Worm (Caenorhabditis elegans): Measurements from ENCODE around the gene Y67D8A.2.

The Y67D8A.2 gene

DNA sequence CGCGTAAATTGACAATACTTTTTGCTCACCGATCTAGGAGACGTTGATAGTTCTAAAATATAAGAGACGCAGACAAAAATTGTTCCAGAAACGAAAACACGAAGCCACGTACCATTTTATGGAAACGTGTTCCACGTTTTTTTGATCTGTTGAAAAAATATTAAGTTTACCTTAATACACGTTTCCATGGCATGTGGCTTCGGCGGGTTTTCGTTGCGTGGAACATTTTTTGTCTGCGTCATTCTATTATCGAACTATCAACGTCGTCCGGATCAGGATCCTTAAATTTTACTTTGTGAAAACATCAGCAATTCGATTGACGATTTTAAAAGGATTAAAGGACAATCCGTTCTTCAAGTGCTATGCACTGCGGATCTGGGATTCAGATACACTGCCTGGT lies 43.4 kb downstream of the Y67D8A.2 start, which contains the start of gene T26C12.2:
T26C12.2 (minus strand) TSS at position 101 of the 400 bp plus-strand sequence.
- TF ChIP-seq nfya-2 (GFP tag; IDR thresholded peaks at IDR 0.05) (no peak), mes-4 (tag; optimal IDR thresholded peaks at IDR 0.05) (no peak), tbx-9 (tag; optimal IDR thresholded peaks at IDR 0.05; ENCODE audit: borderline replicate concordance) (no peak)

DNA sequence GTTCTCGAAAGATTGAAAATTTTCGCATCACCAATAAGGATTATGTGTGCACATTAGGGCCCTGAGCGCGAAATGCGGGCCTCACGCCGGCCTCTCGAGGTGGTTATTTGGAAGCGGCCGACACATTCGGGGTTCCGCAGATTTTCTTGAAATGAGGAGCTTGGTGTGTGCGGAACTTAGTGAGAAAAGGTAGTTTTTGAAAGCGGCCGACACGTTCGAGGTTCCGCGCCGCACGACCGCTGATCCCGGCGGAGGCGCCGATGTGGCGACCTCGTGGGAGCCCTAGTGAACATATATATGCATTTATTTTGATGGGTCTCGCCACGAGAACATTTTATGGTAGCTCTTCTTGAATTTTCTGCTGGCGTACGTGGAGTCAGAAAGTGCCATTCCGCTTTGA lies 44.6 kb downstream of the Y67D8A.2 start:
- TF ChIP-seq Y53G8AR.9 (GFP tag; conservative IDR thresholded peaks at IDR 0.05) (no peak), zfh-2 (GFP tag; conservative IDR thresholded peaks at IDR 0.05) (peak; percentile 64), nhr-27 (tag; optimal IDR thresholded peaks at IDR 0.05) (no peak), him-1 (tag; optimal IDR thresholded peaks at IDR 0.05) (no peak), snpc-4 (GFP tag; optimal IDR thresholded peaks at IDR 0.05) (no peak), snpc-4 (tag; optimal IDR thresholded peaks at IDR 0.05) (peak in 3 of 4 experiments; percentile 25 to 79 (median 30)), mcd-1 (GFP tag; IDR thresholded peaks at IDR 0.05) (no peak)

ce11 chrIV:3267581-3267980 lies 45.3 kb downstream of the Y67D8A.2 start, which contains the start of gene clec-173:
Gene clec-173 (minus strand): TSS chrIV:3267681.
- no peak for TF ChIP-seq F22D6.2 (tag; optimal IDR thresholded peaks at IDR 0.05)
- TF ChIP-seq attf-6 (GFP tag; IDR thresholded peaks at IDR 0.05): no peak
- no peak for TF ChIP-seq Y53F4B.3 (GFP tag; IDR thresholded peaks at IDR 0.05)
- no peak for TF ChIP-seq mcd-1 (GFP tag; IDR thresholded peaks at IDR 0.05)
- TF ChIP-seq hrde-1 (tag; optimal IDR thresholded peaks at IDR 0.05; ENCODE audit: borderline replicate concordance): no peak
- no peak for TF ChIP-seq atf-7 (tag; optimal IDR thresholded peaks at IDR 0.05)
- no peak for TF ChIP-seq lsy-27 (tag; optimal IDR thresholded peaks at IDR 0.05; ENCODE audit: borderline replicate concordance, insufficient read depth)
- no peak for TF ChIP-seq lir-1 (GFP tag; conservative IDR thresholded peaks at IDR 0.05)
- TF ChIP-seq fkh-3 (tag; optimal IDR thresholded peaks at IDR 0.05): no peak
- TF ChIP-seq rcor-1 (GFP tag; IDR thresholded peaks at IDR 0.05): no peak

ce11 chrIV:3271342-3271741 lies 49.1 kb downstream of the Y67D8A.2 start:
- no peak for TF ChIP-seq egl-18 (GFP tag; IDR thresholded peaks at IDR 0.05)
- TF ChIP-seq ztf-25 (GFP tag; IDR thresholded peaks at IDR 0.05): no peak
- TF ChIP-seq athp-1 (tag; optimal IDR thresholded peaks at IDR 0.05): no peak
- no peak for TF ChIP-seq lag-1 (GFP tag; IDR thresholded peaks at IDR 0.05)
- TF ChIP-seq somi-1 (GFP tag; optimal IDR thresholded peaks at IDR 0.05): no peak
- TF ChIP-seq tlf-1 (GFP tag; optimal IDR thresholded peaks at IDR 0.05): no peak
- TF ChIP-seq ceh-58 (GFP tag; IDR thresholded peaks at IDR 0.05): no peak
- no peak for TF ChIP-seq akir-1 (GFP tag; optimal IDR thresholded peaks at IDR 0.05)
- TF ChIP-seq unc-130 (GFP tag; optimal IDR thresholded peaks at IDR 0.05): no peak
- TF ChIP-seq snpc-1.1 (tag; optimal IDR thresholded peaks at IDR 0.05; ENCODE audit: insufficient read depth): no peak
- TF ChIP-seq B0336.3 (GFP tag; IDR thresholded peaks at IDR 0.05): no peak
- TF ChIP-seq rpc-1 (optimal IDR thresholded peaks at IDR 0.05): no peak
- no peak for TF ChIP-seq rpc-1 (tag; optimal IDR thresholded peaks at IDR 0.05)
- no peak for TF ChIP-seq ccch-3 (GFP tag; optimal IDR thresholded peaks at IDR 0.05)
- TF ChIP-seq sptf-2 (GFP tag; optimal IDR thresholded peaks at IDR 0.05): no peak
- no peak for TF ChIP-seq F55B11.4 (tag; optimal IDR thresholded peaks at IDR 0.05; ENCODE audit: borderline replicate concordance, insufficient read depth)
- no peak for TF ChIP-seq hlh-26 (GFP tag; conservative IDR thresholded peaks at IDR 0.05)
- no peak for TF ChIP-seq F52B5.7 (tag; optimal IDR thresholded peaks at IDR 0.05)
- TF ChIP-seq ama-1 (optimal IDR thresholded peaks at IDR 0.05): no peak
- no peak for TF ChIP-seq ama-1 (GFP tag; optimal IDR thresholded peaks at IDR 0.05)
- no peak for TF ChIP-seq B0035.1 (tag; optimal IDR thresholded peaks at IDR 0.05)
- no peak for TF ChIP-seq lin-35 (GFP tag; optimal IDR thresholded peaks at IDR 0.05)

All from whole organism, young adult.